Fruit fly (Drosophila melanogaster): ENCODE results near the gene Eip74EF.

Eip74EF gene

DNA sequence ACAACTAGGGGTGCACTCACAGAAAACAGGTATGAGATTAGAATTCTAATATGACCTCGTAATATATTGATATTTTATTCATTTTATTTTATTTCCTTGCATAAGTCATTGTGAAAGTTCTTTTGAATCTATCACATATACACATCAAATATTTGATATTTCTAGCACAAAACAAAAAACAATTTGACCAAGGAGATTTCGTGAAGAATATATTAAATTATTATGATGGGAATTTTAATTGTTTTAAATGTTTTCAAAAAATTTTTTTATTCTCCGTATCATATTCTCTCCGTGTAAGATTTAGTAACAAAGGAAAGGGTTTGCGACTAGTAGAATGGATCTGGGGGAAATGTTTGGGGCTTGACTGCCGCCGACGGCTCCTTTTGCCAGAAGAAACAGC lies 40.7 kb downstream of the Eip74EF start (continued):
- TF ChIP-seq CG6792 (GFP tag; optimal IDR thresholded peaks at IDR 0.05): peak; percentile 84
- TF ChIP-seq CG32006 (GFP tag; optimal IDR thresholded peaks at IDR 0.05): peak; percentile 93
- TF ChIP-seq acj6 (GFP tag; optimal IDR thresholded peaks at IDR 0.05): peak; percentile 94
- TF ChIP-seq CG6854 (GFP tag; optimal IDR thresholded peaks at IDR 0.05): no peak
- no peak for TF ChIP-seq Blimp-1 (GFP tag; optimal IDR thresholded peaks at IDR 0.05)
- TF ChIP-seq Lpt (GFP tag; optimal IDR thresholded peaks at IDR 0.05): peak; percentile 52
- TF ChIP-seq Hr39 (GFP tag; optimal IDR thresholded peaks at IDR 0.05): peak; percentile 58
- TF ChIP-seq fkh (GFP tag; optimal IDR thresholded peaks at IDR 0.05): no peak
- TF ChIP-seq Eip75B (GFP tag; optimal IDR thresholded peaks at IDR 0.05): peak; percentile 88
- TF ChIP-seq net (GFP tag; optimal IDR thresholded peaks at IDR 0.05): peak; percentile 88
- peak; percentile 41 for TF ChIP-seq Ets21C (GFP tag; optimal IDR thresholded peaks at IDR 0.05)
- peak; percentile 91 for TF ChIP-seq CG34406 (GFP tag; optimal IDR thresholded peaks at IDR 0.05)
- TF ChIP-seq CG7368 (GFP tag; optimal IDR thresholded peaks at IDR 0.05): peak; percentile 81

dm6 chr3L:17577530-17578351 lies 41.4 kb downstream of the Eip74EF start:
- TF ChIP-seq Lpt (GFP tag; optimal IDR thresholded peaks at IDR 0.05) (peak; percentile 57), CG4318 (GFP tag; optimal IDR thresholded peaks at IDR 0.05) (no peak), CG15336 (GFP tag; IDR thresholded peaks at IDR 0.05) (peak; percentile 39; the same call in 1 of the 2 replicates), CG6854 (GFP tag; optimal IDR thresholded peaks at IDR 0.05) (peak; percentile 80), CG34406 (GFP tag; optimal IDR thresholded peaks at IDR 0.05) (no peak), Smox (GFP tag; optimal IDR thresholded peaks at IDR 0.05) (peak; percentile 2), net (GFP tag; optimal IDR thresholded peaks at IDR 0.05) (no peak), Ets96B (tag; optimal IDR thresholded peaks at IDR 0.05) (no peak), vri (GFP tag; optimal IDR thresholded peaks at IDR 0.05) (peak; percentile 95), CG8119 (GFP tag; IDR thresholded peaks at IDR 0.05) (peak; percentile 11; the same call in 1 of the 3 replicates), svp (GFP tag) (peak; percentile 100), Blimp-1 (GFP tag; optimal IDR thresholded peaks at IDR 0.05) (peak; percentile 100), Eip78C (GFP tag) (peak; percentile 63), CG11762 (GFP tag; optimal IDR thresholded peaks at IDR 0.05; ENCODE audit: insufficient read depth) (peak; percentile 50), Sox14 (GFP tag; optimal IDR thresholded peaks at IDR 0.05) (peak; percentile 40), topi (GFP tag; optimal IDR thresholded peaks at IDR 0.05) (peak; percentile 35), Eip75B (GFP tag; optimal IDR thresholded peaks at IDR 0.05) (peak; percentile 88), fkh (GFP tag; optimal IDR thresholded peaks at IDR 0.05) (peak; percentile 6), salr (GFP tag; optimal IDR thresholded peaks at IDR 0.05) (peak in 1 of 2 experiments; percentile 9), CG9139 (GFP tag; optimal IDR thresholded peaks at IDR 0.05) (peak; percentile 0), Met (GFP tag; optimal IDR thresholded peaks at IDR 0.05) (peak; percentile 38), CG8632 (GFP tag; optimal IDR thresholded peaks at IDR 0.05) (no peak), CG6163 (GFP tag; IDR thresholded peaks at IDR 0.05) (peak; percentile 4; the same call in 1 of the 3 replicates), CG6808 (GFP tag; optimal IDR thresholded peaks at IDR 0.05) (peak; percentile 6), achi (GFP tag; optimal IDR thresholded peaks at IDR 0.05) (peak; percentile 39), ss (GFP tag; optimal IDR thresholded peaks at IDR 0.05) (peak; percentile 7 to 17), CG31627 (GFP tag; optimal IDR thresholded peaks at IDR 0.05) (no peak), CG1621 (tag; optimal IDR thresholded peaks at IDR 0.05) (peak; percentile 2)

DNA sequence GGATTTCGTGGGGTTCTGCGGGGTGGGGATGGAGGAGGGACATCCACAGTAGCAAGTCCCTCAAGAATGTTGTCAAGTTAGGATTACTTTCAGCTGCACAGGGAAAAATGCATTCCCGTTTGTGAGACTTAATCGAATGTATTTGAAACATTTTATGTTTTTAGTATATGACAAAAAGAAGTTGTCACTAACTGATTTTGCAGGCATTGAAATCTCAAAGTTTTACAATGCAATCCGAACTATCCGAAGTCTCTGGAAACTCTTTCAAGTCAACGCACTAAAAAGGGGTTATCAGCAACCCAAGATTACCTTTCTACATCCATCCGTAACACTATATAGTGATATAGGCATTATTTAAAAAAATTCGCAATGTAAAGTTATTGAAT lies 42.2 kb downstream of the Eip74EF start:
- TF ChIP-seq CG6792 (GFP tag; optimal IDR thresholded peaks at IDR 0.05): peak; percentile 44
- TF ChIP-seq Hr39 (GFP tag; optimal IDR thresholded peaks at IDR 0.05): peak; percentile 43
- TF ChIP-seq CG10631 (GFP tag; optimal IDR thresholded peaks at IDR 0.05): peak; percentile 69
- TF ChIP-seq acj6 (GFP tag; optimal IDR thresholded peaks at IDR 0.05): peak; percentile 70
- TF ChIP-seq CG3919 (GFP tag; optimal IDR thresholded peaks at IDR 0.05): peak; percentile 32
- TF ChIP-seq topi (GFP tag; optimal IDR thresholded peaks at IDR 0.05): peak; percentile 30
- TF ChIP-seq vri (GFP tag; optimal IDR thresholded peaks at IDR 0.05): no peak
- TF ChIP-seq CG10669 (GFP tag; optimal IDR thresholded peaks at IDR 0.05): peak; percentile 65
- no peak for TF ChIP-seq Sox14 (GFP tag; optimal IDR thresholded peaks at IDR 0.05)
- TF ChIP-seq Ets96B (tag; optimal IDR thresholded peaks at IDR 0.05): peak; percentile 63
- peak; percentile 41 for TF ChIP-seq esn (GFP tag; optimal IDR thresholded peaks at IDR 0.05)
- TF ChIP-seq CG3032 (tag; optimal IDR thresholded peaks at IDR 0.05): peak; percentile 58
- peak; percentile 22 for TF ChIP-seq CG11902 (GFP tag; optimal IDR thresholded peaks at IDR 0.05)
- TF ChIP-seq Hr38 (GFP tag; optimal IDR thresholded peaks at IDR 0.05): no peak
- TF ChIP-seq Ets21C (GFP tag; optimal IDR thresholded peaks at IDR 0.05): no peak
- TF ChIP-seq svp (GFP tag): no peak
- peak; percentile 68 for TF ChIP-seq fd59A (GFP tag; optimal IDR thresholded peaks at IDR 0.05)
- no peak for TF ChIP-seq CG9139 (GFP tag; optimal IDR thresholded peaks at IDR 0.05)
- peak; percentile 6 for TF ChIP-seq CG8632 (GFP tag; optimal IDR thresholded peaks at IDR 0.05)
- TF ChIP-seq Smox (GFP tag; optimal IDR thresholded peaks at IDR 0.05): peak; percentile 26
- TF ChIP-seq pdm3 (GFP tag; optimal IDR thresholded peaks at IDR 0.05): peak; percentile 39
- TF ChIP-seq dsx (GFP tag; optimal IDR thresholded peaks at IDR 0.05; ENCODE audit: poor library complexity, severe bottlenecking): peak; percentile 32
- TF ChIP-seq salr (GFP tag; optimal IDR thresholded peaks at IDR 0.05): peak; percentile 2 to 39

Measured in whole organism, prepupa.